Fruit fly (Drosophila melanogaster) whole organism, wandering third instar larva: ENCODE measurements around the gene apolpp.

Source experiments
- Abd-B ChIP-seq: fragments of >200 bp; optimal IDR thresholded peaks from 2 replicates; lab custom pipeline; 2017; ENCODE audit warnings: missing biosample characterization, missing genetic modification characterization
- CG9705 ChIP-seq: fragments of 200-800 bp; sonication (Bioruptor generic); optimal IDR thresholded peaks from 2 replicates; lab custom pipeline; 2018; ENCODE audit warnings: missing biosample characterization, mild to moderate bottlenecking, missing genetic modification characterization
- Dfd ChIP-seq: fragments of >200 bp; optimal IDR thresholded peaks from 2 replicates; lab custom pipeline; 2017; ENCODE audit warnings: missing biosample characterization, missing genetic modification characterization
- Dif ChIP-seq: fragments of 200-275, 200-300 bp; sonication (Bioruptor generic); optimal IDR thresholded peaks from 2 replicates; lab custom pipeline; 2018; ENCODE audit warnings: missing biosample characterization, missing genetic modification characterization; ENCODE audit not compliant: partially characterized antibody
- GATAd ChIP-seq: sonication (Bioruptor generic); optimal IDR thresholded peaks from 2 replicates; lab custom pipeline; 2016; ENCODE audit warnings: missing biosample characterization, missing genetic modification characterization
- HLH106 ChIP-seq: fragments of 200-800 bp; optimal IDR thresholded peaks from 3 replicates; lab custom pipeline; 2019; ENCODE audit warnings: missing biosample characterization, mild to moderate bottlenecking, missing genetic modification characterization, moderate library complexity
- Hnf4 ChIP-seq: fragments of 200-800 bp; sonication (Bioruptor generic); optimal IDR thresholded peaks from 2 replicates; lab custom pipeline; 2016; ENCODE audit warnings: missing biosample characterization, mild to moderate bottlenecking, missing genetic modification characterization
- Hr78 ChIP-seq: fragments of >200 bp; optimal IDR thresholded peaks from 2 replicates; lab custom pipeline; 2017; ENCODE audit warnings: missing biosample characterization, missing genetic modification characterization
- Hr83 ChIP-seq: fragments of 200-300 bp; sonication (Bioruptor generic); optimal IDR thresholded peaks from 2 replicates; lab custom pipeline; 2016; ENCODE audit warnings: missing biosample characterization, mild to moderate bottlenecking, missing genetic modification characterization, moderate library complexity; ENCODE audit not compliant: poor library complexity, severe bottlenecking
- Mio ChIP-seq: sonication (Bioruptor generic); optimal IDR thresholded peaks from 2 replicates; lab custom pipeline; 2016; ENCODE audit warnings: missing biosample characterization, missing genetic modification characterization
- N ChIP-seq: fragments of >200 bp; optimal IDR thresholded peaks from 2 replicates; lab custom pipeline; 2018; ENCODE audit warnings: missing biosample characterization, missing external identifiers, missing genetic modification characterization
- OdsH ChIP-seq: fragments of 200-800 bp; sonication (Bioruptor generic); optimal IDR thresholded peaks from 2 replicates; lab custom pipeline; 2016; ENCODE audit warnings: missing biosample characterization, mild to moderate bottlenecking, missing genetic modification characterization
- Rel ChIP-seq, 2 experiments: fragments of 200-800 bp; sonication (Bioruptor generic) in 1 of 2; optimal IDR thresholded peaks; 2 replicates in 1 of 2; 3 replicates in 1 of 2; lab custom pipeline; 2016 to 2019; ENCODE audit warnings: mild to moderate bottlenecking in 2 of 2, missing biosample characterization in 2 of 2, missing genetic modification characterization in 2 of 2, moderate library complexity in 1 of 2
- Sp1 ChIP-seq: fragments of 200-800 bp; sonication (Bioruptor generic); optimal IDR thresholded peaks from 3 replicates; lab custom pipeline; 2019; ENCODE audit warnings: missing biosample characterization, mild to moderate bottlenecking, missing genetic modification characterization, moderate library complexity
- Vsx2 ChIP-seq: fragments of 200-300, 225-300 bp; sonication (Bioruptor generic); optimal IDR thresholded peaks from 2 replicates; lab custom pipeline; 2018; ENCODE audit warnings: missing biosample characterization, missing genetic modification characterization; ENCODE audit not compliant: partially characterized antibody
- brk ChIP-seq: fragments of 200-800 bp; sonication (Bioruptor generic); optimal IDR thresholded peaks from 2 replicates; lab custom pipeline; 2016; ENCODE audit warnings: missing biosample characterization, mild to moderate bottlenecking, missing genetic modification characterization
- dl ChIP-seq, 2 experiments: fragments of 175-275, 200-275 bp in 1 of 2; fragments of 200-275 bp in 1 of 2; sonication (Bioruptor generic); optimal IDR thresholded peaks; lab custom pipeline; 2018; ENCODE audit warnings: mild to moderate bottlenecking in 2 of 2, missing biosample characterization in 2 of 2, missing genetic modification characterization in 2 of 2, moderate library complexity in 2 of 2; ENCODE audit not compliant: partially characterized antibody in 2 of 2, insufficient read depth in 1 of 2
- dmrt93B ChIP-seq: fragments of 200-800 bp; sonication (Bioruptor generic); optimal IDR thresholded peaks from 2 replicates; lab custom pipeline; 2018; ENCODE audit warnings: missing biosample characterization, mild to moderate bottlenecking, missing genetic modification characterization
- dsf ChIP-seq: sonication (Bioruptor generic); optimal IDR thresholded peaks from 2 replicates; lab custom pipeline; 2016; ENCODE audit warnings: missing biosample characterization, missing genetic modification characterization, borderline replicate concordance
- ey ChIP-seq: fragments of 200-800 bp; sonication (Bioruptor generic); optimal IDR thresholded peaks from 2 replicates; lab custom pipeline; 2016; ENCODE audit warnings: missing biosample characterization, missing genetic modification characterization
- fru ChIP-seq: fragments of 200-800 bp; sonication (Bioruptor generic); optimal IDR thresholded peaks from 3 replicates; lab custom pipeline; 2016; ENCODE audit warnings: missing biosample characterization, mild to moderate bottlenecking, missing genetic modification characterization
- h ChIP-seq: fragments of 200-800 bp; sonication (Bioruptor generic); optimal IDR thresholded peaks from 3 replicates; lab custom pipeline; 2016; ENCODE audit warnings: missing biosample characterization, mild to moderate bottlenecking, missing genetic modification characterization
- jim ChIP-seq: fragments of 175-275, 200-325 bp; sonication (Bioruptor generic); optimal IDR thresholded peaks from 2 replicates; lab custom pipeline; 2016; ENCODE audit warnings: missing biosample characterization, mild to moderate bottlenecking, missing genetic modification characterization
- lola ChIP-seq: fragments of >200 bp; optimal IDR thresholded peaks from 2 replicates; lab custom pipeline; 2017; ENCODE audit warnings: missing biosample characterization, missing genetic modification characterization
- psq ChIP-seq: fragments of 200-800 bp; sonication (Bioruptor generic); optimal IDR thresholded peaks from 3 replicates; lab custom pipeline; 2017; ENCODE audit warnings: missing biosample characterization, mild to moderate bottlenecking, missing genetic modification characterization, moderate library complexity
- rgr ChIP-seq: fragments of 200-800 bp; sonication (Bioruptor generic); optimal IDR thresholded peaks from 3 replicates; lab custom pipeline; 2016; ENCODE audit warnings: missing biosample characterization, mild to moderate bottlenecking, missing genetic modification characterization
- sage ChIP-seq: fragments of 200-800 bp; sonication (Bioruptor generic); optimal IDR thresholded peaks from 2 replicates; lab custom pipeline; 2016; ENCODE audit warnings: missing biosample characterization, mild to moderate bottlenecking, missing genetic modification characterization
- sv ChIP-seq: fragments of 200-800 bp; sonication (Bioruptor generic); optimal IDR thresholded peaks from 3 replicates; lab custom pipeline; 2016; ENCODE audit warnings: missing biosample characterization, missing genetic modification characterization
- usp ChIP-seq: fragments of >200 bp; optimal IDR thresholded peaks from 2 replicates; lab custom pipeline; 2017; ENCODE audit warnings: missing biosample characterization, missing genetic modification characterization
- woc ChIP-seq: sonication (Bioruptor generic); optimal IDR thresholded peaks from 2 replicates; lab custom pipeline; 2016; ENCODE audit warnings: missing biosample characterization, mild to moderate bottlenecking, missing genetic modification characterization

apolpp gene

dm6 chr4:1032610-1033297 lies 28.0 kb upstream of the apolpp start:
- TF ChIP-seq sv (GFP tag; lab: Kevin White, UChicago) (no peak), Hr83 (GFP tag; lab: Kevin White, UChicago) (no peak), Mio (GFP tag; lab: Kevin White, UChicago) (no peak), woc (GFP tag; lab: Kevin White, UChicago) (no peak), CG9705 (no peak), dsf (GFP tag; lab: Kevin White, UChicago) (no peak), HLH106 (tag; lab: Kevin White, UChicago) (no peak), Sp1 (GFP tag; lab: Kevin White, UChicago) (no peak), OdsH (GFP tag; lab: Kevin White, UChicago) (no peak)
- TF ChIP-seq, all 38 proteins: peak for 0

DNA sequence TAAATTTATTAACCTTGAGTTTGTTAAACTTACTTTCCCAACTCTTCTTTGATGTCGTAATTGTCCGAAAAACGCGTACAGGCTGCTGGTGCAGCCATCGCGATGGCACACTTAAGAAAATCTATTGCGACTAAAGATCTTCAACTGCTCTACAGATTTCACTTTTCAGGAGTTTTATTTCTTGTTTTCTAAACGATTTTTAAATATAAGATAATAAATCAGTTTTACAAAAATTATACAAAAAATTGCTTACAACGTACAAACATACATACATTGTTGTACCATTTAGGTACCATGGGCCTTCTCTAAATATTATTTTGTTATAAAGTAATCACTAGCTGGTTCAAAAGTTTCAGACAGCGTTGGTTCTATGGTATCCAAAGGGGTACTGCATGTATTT lies 10.3 kb upstream of the apolpp start:
- TF ChIP-seq dl (GFP tag; optimal IDR thresholded peaks at IDR 0.05; lab: Kevin White, UChicago; ENCODE audit: insufficient read depth in 1 of 2, partially characterized antibody in 2 of 2) (no peak), rgr (GFP tag; lab: Kevin White, UChicago) (no peak)

DNA sequence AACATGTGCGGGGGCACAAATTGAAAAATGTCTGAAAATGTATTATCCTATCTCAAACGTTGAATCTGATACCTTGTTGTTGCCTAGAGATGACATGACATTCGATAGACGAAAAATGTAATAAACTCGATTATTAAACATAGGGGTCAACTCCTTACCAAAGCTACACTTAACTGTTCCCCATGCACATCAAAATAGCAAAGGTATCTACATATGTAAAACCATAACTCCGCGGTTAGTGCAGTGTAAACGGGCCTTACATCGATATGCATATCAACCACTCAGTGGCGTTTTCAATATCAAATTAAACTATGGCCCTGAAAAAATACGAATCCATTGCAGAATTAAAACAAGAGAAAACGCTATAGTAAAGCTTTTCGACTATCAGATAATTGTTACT lies 9.5 kb upstream of the apolpp start:
- TF ChIP-seq woc (GFP tag; lab: Kevin White, UChicago) (peak; percentile 73), usp (GFP tag; lab: Kevin White, UChicago) (no peak), ey (GFP tag; lab: Kevin White, UChicago) (no peak), Hnf4 (GFP tag; lab: Kevin White, UChicago) (peak; percentile 13), dsf (GFP tag; lab: Kevin White, UChicago) (no peak), Hr83 (GFP tag; lab: Kevin White, UChicago) (peak; percentile 42), Dfd (GFP tag; lab: Kevin White, UChicago) (no peak), Dif (GFP tag; lab: Kevin White, UChicago) (no peak), Rel (GFP tag; optimal IDR thresholded peaks at IDR 0.05; lab: Kevin White, UChicago) (no peak), Rel (tag; optimal IDR thresholded peaks at IDR 0.05; lab: Kevin White, UChicago) (no peak), HLH106 (tag; lab: Kevin White, UChicago) (no peak), brk (GFP tag; lab: Kevin White, UChicago) (no peak), N (peak; percentile 33), lola (no peak), Hr78 (no peak), Vsx2 (GFP tag; lab: Kevin White, UChicago) (no peak), Mio (GFP tag; lab: Kevin White, UChicago) (no peak)
- TF ChIP-seq, all 38 proteins: peak for 4

DNA sequence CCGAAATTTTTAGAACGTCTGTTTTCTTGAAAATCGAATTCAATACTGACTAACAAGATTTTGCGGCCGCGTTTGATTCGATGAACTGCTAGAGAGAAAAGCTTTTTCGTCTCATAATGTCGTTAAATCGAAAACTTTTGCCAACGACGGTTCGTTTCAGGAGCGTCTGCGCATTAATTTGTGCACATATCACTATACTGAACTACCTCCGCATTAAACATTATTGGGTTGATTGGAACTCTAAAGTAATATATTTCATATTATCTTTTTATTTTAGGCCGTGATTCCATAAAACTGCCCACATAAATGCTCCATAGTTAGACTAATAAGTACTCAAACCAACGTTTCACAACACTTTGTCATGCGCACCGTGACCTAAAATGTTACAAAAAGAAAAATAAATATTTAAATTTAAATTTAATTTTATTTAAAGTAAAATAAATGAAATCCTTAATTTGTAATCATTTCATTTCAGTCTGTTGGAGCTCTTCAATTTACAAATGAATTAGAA lies 7.1 kb upstream of the apolpp start, which contains the start of gene CaMKII:
Gene CaMKII, minus strand, starts transcription at position 51 of the 511 bp plus-strand sequence.
- TF ChIP-seq Abd-B (no peak), jim (GFP tag; lab: Kevin White, UChicago) (no peak), woc (GFP tag; lab: Kevin White, UChicago) (peak; percentile 24), GATAd (GFP tag; lab: Kevin White, UChicago) (no peak), psq (GFP tag; lab: Kevin White, UChicago) (peak; percentile 32), rgr (GFP tag; lab: Kevin White, UChicago) (peak; percentile 38), fru (GFP tag; lab: Kevin White, UChicago) (no peak), brk (GFP tag; lab: Kevin White, UChicago) (no peak), Rel (GFP tag; optimal IDR thresholded peaks at IDR 0.05; lab: Kevin White, UChicago) (no peak), Rel (tag; optimal IDR thresholded peaks at IDR 0.05; lab: Kevin White, UChicago) (no peak), Dif (GFP tag; lab: Kevin White, UChicago) (no peak), N (no peak), sage (GFP tag; lab: Kevin White, UChicago) (peak; percentile 37), OdsH (GFP tag; lab: Kevin White, UChicago) (peak; percentile 3), h (GFP tag; lab: Kevin White, UChicago) (peak; percentile 40), dmrt93B (GFP tag; lab: Kevin White, UChicago) (no peak)
